Fruit fly (Drosophila melanogaster): ENCODE results near the gene CG33986.

CG33986 gene

dm6 chr3L:15523806-15524346 is 1.2 kb downstream of the CG33986 start, which contains the start of gene CG7945:
TSS of gene CG7945 (minus strand) at chr3L:15524137.
- no peak for TF ChIP-seq svp (GFP tag)
- no peak for TF ChIP-seq CG6808 (GFP tag; optimal IDR thresholded peaks at IDR 0.05)
- no peak for TF ChIP-seq CG15336 (GFP tag; IDR thresholded peaks at IDR 0.05)
- TF ChIP-seq achi (GFP tag; optimal IDR thresholded peaks at IDR 0.05): no peak
- no peak for TF ChIP-seq fd85E (GFP tag; optimal IDR thresholded peaks at IDR 0.05)
- no peak for TF ChIP-seq CG9139 (GFP tag; optimal IDR thresholded peaks at IDR 0.05)
- TF ChIP-seq CG31627 (GFP tag; optimal IDR thresholded peaks at IDR 0.05): no peak
- TF ChIP-seq esn (GFP tag; optimal IDR thresholded peaks at IDR 0.05): no peak
- TF ChIP-seq Lpt (GFP tag; optimal IDR thresholded peaks at IDR 0.05): no peak
- TF ChIP-seq CG34406 (GFP tag; optimal IDR thresholded peaks at IDR 0.05): no peak
- TF ChIP-seq Hr38 (GFP tag; optimal IDR thresholded peaks at IDR 0.05): no peak
- peak; percentile 3 for TF ChIP-seq fkh (GFP tag; optimal IDR thresholded peaks at IDR 0.05)
- TF ChIP-seq CG11294 (GFP tag; IDR thresholded peaks at IDR 0.05): no peak
- TF ChIP-seq CG6792 (GFP tag; optimal IDR thresholded peaks at IDR 0.05): no peak
- TF ChIP-seq dac (GFP tag; optimal IDR thresholded peaks at IDR 0.05): no peak
- TF ChIP-seq CG4318 (GFP tag; optimal IDR thresholded peaks at IDR 0.05): no peak
- TF ChIP-seq CG6163 (GFP tag; IDR thresholded peaks at IDR 0.05): no peak
- TF ChIP-seq CG1621 (tag; optimal IDR thresholded peaks at IDR 0.05): no peak
- TF ChIP-seq vri (GFP tag; optimal IDR thresholded peaks at IDR 0.05): peak; percentile 24
- no peak for TF ChIP-seq CG10669 (GFP tag; optimal IDR thresholded peaks at IDR 0.05)
- no peak for TF ChIP-seq dsx (GFP tag; optimal IDR thresholded peaks at IDR 0.05; ENCODE audit: poor library complexity, severe bottlenecking)
- no peak for TF ChIP-seq Ets21C (GFP tag; optimal IDR thresholded peaks at IDR 0.05)
- no peak for TF ChIP-seq CG7368 (GFP tag; optimal IDR thresholded peaks at IDR 0.05)
- TF ChIP-seq salr (GFP tag; optimal IDR thresholded peaks at IDR 0.05): no peak
- no peak for TF ChIP-seq Hr4 (GFP tag; optimal IDR thresholded peaks at IDR 0.05)
- peak; percentile 7 for TF ChIP-seq Eip93F (GFP tag; optimal IDR thresholded peaks at IDR 0.05)

- TF ChIP-seq CG11902 (GFP tag; optimal IDR thresholded peaks at IDR 0.05) (no peak), CG3032 (tag; optimal IDR thresholded peaks at IDR 0.05) (no peak), eg (GFP tag; IDR thresholded peaks at IDR 0.05) (no peak)
These were observed 4.7 kb downstream of the CG33986 start, which contains the start of gene yellow-k for dm6 chr3L:15520320-15520719. TSS of gene yellow-k (plus strand) at chr3L:15520620.

- TF ChIP-seq spab (GFP tag; optimal IDR thresholded peaks at IDR 0.05) (no peak), CG6808 (GFP tag; optimal IDR thresholded peaks at IDR 0.05) (no peak), fd59A (GFP tag; optimal IDR thresholded peaks at IDR 0.05) (no peak), CG8632 (GFP tag; optimal IDR thresholded peaks at IDR 0.05) (no peak), esn (GFP tag; optimal IDR thresholded peaks at IDR 0.05) (no peak), dsx (GFP tag; optimal IDR thresholded peaks at IDR 0.05; ENCODE audit: poor library complexity, severe bottlenecking) (no peak), vri (GFP tag; optimal IDR thresholded peaks at IDR 0.05) (no peak), CG7368 (GFP tag; optimal IDR thresholded peaks at IDR 0.05) (no peak), eg (GFP tag; IDR thresholded peaks at IDR 0.05) (no peak), CG8119 (GFP tag; IDR thresholded peaks at IDR 0.05) (no peak), ss (GFP tag; optimal IDR thresholded peaks at IDR 0.05) (no peak), Lpt (GFP tag; optimal IDR thresholded peaks at IDR 0.05) (no peak), Hr39 (GFP tag; optimal IDR thresholded peaks at IDR 0.05) (no peak), CG6163 (GFP tag; IDR thresholded peaks at IDR 0.05) (no peak), CG32006 (GFP tag; optimal IDR thresholded peaks at IDR 0.05) (no peak)
These were observed 5.1 kb downstream of the CG33986 start for dm6 chr3L:15519920-15520319.

dm6 chr3L:15519492-15519891 is 5.6 kb downstream of the CG33986 start, which contains the start of gene mex1:
TSS of gene mex1 (minus strand) at chr3L:15519592.
- no peak for TF ChIP-seq cyc (GFP tag; optimal IDR thresholded peaks at IDR 0.05)
- TF ChIP-seq CG3032 (tag; optimal IDR thresholded peaks at IDR 0.05): no peak
- TF ChIP-seq CG6854 (GFP tag; optimal IDR thresholded peaks at IDR 0.05): no peak
- TF ChIP-seq Eip75B (GFP tag; optimal IDR thresholded peaks at IDR 0.05): no peak
- no peak for TF ChIP-seq Eip93F (GFP tag; optimal IDR thresholded peaks at IDR 0.05)
- no peak for TF ChIP-seq ss (GFP tag; optimal IDR thresholded peaks at IDR 0.05)
- no peak for TF ChIP-seq lz (GFP tag; optimal IDR thresholded peaks at IDR 0.05)
- no peak for TF ChIP-seq esn (GFP tag; optimal IDR thresholded peaks at IDR 0.05)
- TF ChIP-seq fd59A (GFP tag; optimal IDR thresholded peaks at IDR 0.05): no peak
- TF ChIP-seq acj6 (GFP tag; optimal IDR thresholded peaks at IDR 0.05): no peak
- no peak for TF ChIP-seq CG11902 (GFP tag; optimal IDR thresholded peaks at IDR 0.05)
- TF ChIP-seq svp (GFP tag): no peak
- TF ChIP-seq Sox14 (GFP tag; optimal IDR thresholded peaks at IDR 0.05): no peak
- no peak for TF ChIP-seq CG11294 (GFP tag; IDR thresholded peaks at IDR 0.05)
- no peak for TF ChIP-seq CG34406 (GFP tag; optimal IDR thresholded peaks at IDR 0.05)
- no peak for TF ChIP-seq Met (GFP tag; optimal IDR thresholded peaks at IDR 0.05)
- TF ChIP-seq OdsH (GFP tag; optimal IDR thresholded peaks at IDR 0.05): no peak
- TF ChIP-seq CG6792 (GFP tag; optimal IDR thresholded peaks at IDR 0.05): no peak
- no peak for TF ChIP-seq vri (GFP tag; optimal IDR thresholded peaks at IDR 0.05)

Data from whole organism, prepupa.